Fruit fly (Drosophila melanogaster): Measurements from ENCODE around the gene CG3164.

CG3164 gene

dm6 chr2L:128977-129941 is 1.3 kb downstream of the CG3164 start:
- no peak for TF ChIP-seq Six4 (GFP tag; optimal IDR thresholded peaks at IDR 0.05)
- TF ChIP-seq mirr (GFP tag; optimal IDR thresholded peaks at IDR 0.05), result peak; percentile 78
- no peak for TF ChIP-seq Lpt (GFP tag; optimal IDR thresholded peaks at IDR 0.05)
- TF ChIP-seq CG14860 (GFP tag; IDR thresholded peaks at IDR 0.05; ENCODE audit: partially characterized antibody), result peak; percentile 33; the same call in 1 of the 3 replicates
- peak; percentile 26 for TF ChIP-seq CG1603 (tag; optimal IDR thresholded peaks at IDR 0.05)
- TF ChIP-seq sisA (GFP tag; IDR thresholded peaks at IDR 0.05), result no peak
- no peak for TF ChIP-seq cwo (GFP tag; optimal IDR thresholded peaks at IDR 0.05)
- TF ChIP-seq aop (GFP tag; IDR thresholded peaks at IDR 0.05), result peak; percentile 56; the same call in 1 of the 2 replicates
- no peak for TF ChIP-seq CG11093 (GFP tag; IDR thresholded peaks at IDR 0.05)
- no peak for TF ChIP-seq ATbp (GFP tag; optimal IDR thresholded peaks at IDR 0.05)
- TF ChIP-seq crp (GFP tag; optimal IDR thresholded peaks at IDR 0.05), result peak in 1 of 2 experiments; percentile 0
- TF ChIP-seq zf30C (GFP tag; optimal IDR thresholded peaks at IDR 0.05), result peak; percentile 1
- no peak for TF ChIP-seq Poxn (GFP tag; IDR thresholded peaks at IDR 0.05)
- TF ChIP-seq Ets97D (GFP tag; optimal IDR thresholded peaks at IDR 0.05), result no peak
- TF ChIP-seq stc (GFP tag; IDR thresholded peaks at IDR 0.05), result no peak; the same call in 1 of the 2 replicates
- no peak for TF ChIP-seq dimm (GFP tag; IDR thresholded peaks at IDR 0.05)
- TF ChIP-seq trh (GFP tag; optimal IDR thresholded peaks at IDR 0.05), result no peak
- TF ChIP-seq CG11695 (GFP tag; IDR thresholded peaks at IDR 0.05), result no peak
- peak; percentile 64; the same call in 1 of the 2 replicates for TF ChIP-seq rib (GFP tag; IDR thresholded peaks at IDR 0.05)
- no peak for TF ChIP-seq CG17361 (GFP tag; IDR thresholded peaks at IDR 0.05)
- TF ChIP-seq CG13894 (tag; optimal IDR thresholded peaks at IDR 0.05), result peak; percentile 83
- TF ChIP-seq CG2120 (GFP tag; optimal IDR thresholded peaks at IDR 0.05), result peak; percentile 26
- TF ChIP-seq CG6813 (GFP tag; optimal IDR thresholded peaks at IDR 0.05), result peak; percentile 47
- TF ChIP-seq pfk (GFP tag; optimal IDR thresholded peaks at IDR 0.05), result peak; percentile 57
- no peak for TF ChIP-seq NK7.1 (GFP tag; optimal IDR thresholded peaks at IDR 0.05)
- peak; percentile 65 for TF ChIP-seq caup (GFP tag; optimal IDR thresholded peaks at IDR 0.05; ENCODE audit: severe bottlenecking)
- peak; percentile 79 for TF ChIP-seq CG1832 (GFP tag; optimal IDR thresholded peaks at IDR 0.05)
- TF ChIP-seq bbx (GFP tag; IDR thresholded peaks at IDR 0.05; ENCODE audit: partially characterized antibody), result peak; percentile 65
- TF ChIP-seq ewg (GFP tag; optimal IDR thresholded peaks at IDR 0.05), result no peak
- peak; percentile 43 for TF ChIP-seq CG3407 (GFP tag; optimal IDR thresholded peaks at IDR 0.05)
- peak in 1 of 2 experiments; percentile 99 for TF ChIP-seq Hr78 (GFP tag; optimal IDR thresholded peaks at IDR 0.05)
- no peak for TF ChIP-seq hb (GFP tag; IDR thresholded peaks at IDR 0.05; ENCODE audit: partially characterized antibody)
- peak; percentile 46 for TF ChIP-seq CG4424 (GFP tag; optimal IDR thresholded peaks at IDR 0.05)
- no peak for TF ChIP-seq Dip3 (GFP tag; optimal IDR thresholded peaks at IDR 0.05)
- TF ChIP-seq phol (tag; optimal IDR thresholded peaks at IDR 0.05), result no peak
- no peak for TF ChIP-seq CG14965 (GFP tag; optimal IDR thresholded peaks at IDR 0.05; ENCODE audit: borderline replicate concordance)
- no peak for TF ChIP-seq Dfd (GFP tag; optimal IDR thresholded peaks at IDR 0.05)
- TF ChIP-seq ssp (GFP tag; IDR thresholded peaks at IDR 0.05), result no peak
- TF ChIP-seq ems (GFP tag; optimal IDR thresholded peaks at IDR 0.05), result no peak
- no peak for TF ChIP-seq ro (GFP tag; IDR thresholded peaks at IDR 0.05)
- no peak for TF ChIP-seq mam (GFP tag; optimal IDR thresholded peaks at IDR 0.05)
- TF ChIP-seq CG18262 (tag; optimal IDR thresholded peaks at IDR 0.05), result peak; percentile 29
- TF ChIP-seq gem (tag; optimal IDR thresholded peaks at IDR 0.05), result no peak
- peak; percentile 13 for TF ChIP-seq en (GFP tag; optimal IDR thresholded peaks at IDR 0.05)
- peak; percentile 31 for TF ChIP-seq CG6854 (GFP tag; optimal IDR thresholded peaks at IDR 0.05)
- no peak for TF ChIP-seq Hmx (GFP tag; optimal IDR thresholded peaks at IDR 0.05)
- no peak for TF ChIP-seq chif (GFP tag; optimal IDR thresholded peaks at IDR 0.05)
- TF ChIP-seq dm (GFP tag; optimal IDR thresholded peaks at IDR 0.05), result peak; percentile 11

Data from whole organism, embryonic.